Worm (Caenorhabditis elegans): Measurements from ENCODE around the gene ttr-27.

ce11 chrV:12897338-12897737, 6.6 kb downstream of the ttr-27 start:
- TF ChIP-seq nhr-11 (tag; optimal IDR thresholded peaks at IDR 0.05), result no peak
- no peak for TF ChIP-seq Y22D7AL.16 (tag; optimal IDR thresholded peaks at IDR 0.05)
- TF ChIP-seq ama-1 (optimal IDR thresholded peaks at IDR 0.05), result no peak
- TF ChIP-seq unc-86 (tag; optimal IDR thresholded peaks at IDR 0.05), result no peak
- TF ChIP-seq zip-5 (tag; optimal IDR thresholded peaks at IDR 0.05), result no peak
- no peak for TF ChIP-seq rnt-1 (tag; optimal IDR thresholded peaks at IDR 0.05)
- TF ChIP-seq odd-2 (tag; optimal IDR thresholded peaks at IDR 0.05), result no peak
- TF ChIP-seq ceh-22 (tag; optimal IDR thresholded peaks at IDR 0.05), result no peak
